Worm (Caenorhabditis elegans) whole organism, L2 larva: ENCODE data around the gene gcy-32.
A peak's percentile ranks its signal among the peaks of the same experiment; 100 is the strongest.

Source experiments
- C34F6.9 ChIP-seq: fragments of 150-350 bp; optimal IDR thresholded peaks from 2 replicates; lab custom pipeline; 2014; ENCODE audit warnings: missing biosample characterization, missing genetic modification characterization
- F13H6.1 ChIP-seq: sonication (generic microtip); optimal IDR thresholded peaks from 2 replicates; lab custom pipeline; 2016; ENCODE audit warnings: missing genetic modification characterization, missing compliant biosample characterization
- Y55F3AM.14 ChIP-seq: fragments of 200-800 bp; sonication (Bioruptor generic); optimal IDR thresholded peaks from 2 replicates; lab custom pipeline; 2018; ENCODE audit warnings: mild to moderate bottlenecking, missing genetic modification characterization, missing compliant biosample characterization
- alr-1 ChIP-seq: fragments of 150-350 bp; optimal IDR thresholded peaks from 2 replicates; lab custom pipeline; 2014; ENCODE audit warnings: missing biosample characterization, missing genetic modification characterization
- aly-2 ChIP-seq: fragments of 150-350 bp; optimal IDR thresholded peaks from 2 replicates; lab custom pipeline; 2014; ENCODE audit warnings: missing biosample characterization, missing genetic modification characterization
- blmp-1 ChIP-seq: sonication (generic microtip); optimal IDR thresholded peaks from 2 replicates; lab custom pipeline; 2017; ENCODE audit warnings: missing genetic modification characterization, mild to moderate bottlenecking, missing compliant biosample characterization, antibody characterized with exemption, moderate library complexity; ENCODE audit not compliant: insufficient read depth
- ceh-16 ChIP-seq: fragments of 150-350 bp; optimal IDR thresholded peaks from 2 replicates; lab custom pipeline; 2014; ENCODE audit warnings: missing biosample characterization, missing genetic modification characterization
- ceh-82 ChIP-seq: fragments of 150-350 bp; optimal IDR thresholded peaks from 2 replicates; lab custom pipeline; 2014; ENCODE audit warnings: missing biosample characterization, missing genetic modification characterization
- egl-27 ChIP-seq: sonication (generic microtip); optimal IDR thresholded peaks from 3 replicates; lab custom pipeline; 2017; ENCODE audit warnings: missing biosample characterization, missing genetic modification reagents, missing genetic modification characterization
- elt-3 ChIP-seq: sonication (generic microtip); optimal IDR thresholded peaks from 2 replicates; lab custom pipeline; 2017; ENCODE audit warnings: missing biosample characterization, missing genetic modification characterization
- lin-11 ChIP-seq: fragments of 150-350 bp; sonication (generic microtip); optimal IDR thresholded peaks from 2 replicates; lab custom pipeline; 2014; ENCODE audit warnings: missing biosample characterization, missing genetic modification characterization, inconsistent platforms, mixed read lengths
- lin-13 ChIP-seq: fragments of 150-350 bp; optimal IDR thresholded peaks from 2 replicates; lab custom pipeline; 2014; ENCODE audit warnings: missing biosample characterization, missing genetic modification reagents, missing genetic modification characterization
- lsy-2 ChIP-seq, 2 experiments: fragments of 150-350 bp in 1 of 2; sonication (generic microtip) in 1 of 2; optimal IDR thresholded peaks; 2 replicates each; lab custom pipeline; 2014 to 2017; ENCODE audit warnings: missing biosample characterization in 2 of 2, missing genetic modification characterization in 2 of 2
- mab-5 ChIP-seq: fragments of 150-350 bp; optimal IDR thresholded peaks from 2 replicates; lab custom pipeline; 2014; ENCODE audit warnings: missing biosample characterization, missing genetic modification characterization
- mbf-1 ChIP-seq: sonication (generic microtip); optimal IDR thresholded peaks from 2 replicates; lab custom pipeline; 2017; ENCODE audit warnings: missing biosample characterization, missing genetic modification characterization
- mdl-1 ChIP-seq, 2 experiments: fragments of 150-350 bp in 1 of 2; sonication (generic microtip) in 1 of 2; optimal IDR thresholded peaks; 2 replicates each; lab custom pipeline; 2017; ENCODE audit warnings: missing biosample characterization in 2 of 2, missing genetic modification characterization in 2 of 2
- nhr-10 ChIP-seq: sonication (generic microtip); optimal IDR thresholded peaks from 2 replicates; lab custom pipeline; 2017; ENCODE audit warnings: missing biosample characterization, missing genetic modification characterization
- nhr-11 ChIP-seq: fragments of 150-350 bp; optimal IDR thresholded peaks from 2 replicates; lab custom pipeline; 2014; ENCODE audit warnings: missing biosample characterization, missing genetic modification characterization
- nhr-12 ChIP-seq: fragments of 150-350 bp; optimal IDR thresholded peaks from 2 replicates; lab custom pipeline; 2014; ENCODE audit warnings: missing biosample characterization, missing genetic modification characterization
- nhr-129 ChIP-seq: fragments of 150-350 bp; optimal IDR thresholded peaks from 2 replicates; lab custom pipeline; 2014; ENCODE audit warnings: missing biosample characterization, missing genetic modification characterization
- nhr-21 ChIP-seq: fragments of 150-350 bp; optimal IDR thresholded peaks from 2 replicates; lab custom pipeline; 2014; ENCODE audit warnings: missing biosample characterization, missing genetic modification characterization
- nhr-23 ChIP-seq: fragments of 150-350 bp; optimal IDR thresholded peaks from 2 replicates; lab custom pipeline; 2014; ENCODE audit warnings: missing biosample characterization, missing genetic modification reagents, missing genetic modification characterization
- nhr-237 ChIP-seq: fragments of 150-350 bp; optimal IDR thresholded peaks from 2 replicates; lab custom pipeline; 2014; ENCODE audit warnings: missing biosample characterization, missing genetic modification characterization
- nhr-25 ChIP-seq: fragments of 150-350 bp; sonication (generic microtip); optimal IDR thresholded peaks from 3 replicates; lab custom pipeline; 2014; ENCODE audit warnings: missing biosample characterization, missing genetic modification characterization
- nhr-6 ChIP-seq: fragments of 150-350 bp; optimal IDR thresholded peaks from 2 replicates; lab custom pipeline; 2014; ENCODE audit warnings: missing biosample characterization, missing genetic modification characterization
- nhr-77 ChIP-seq: fragments of 150-350 bp; optimal IDR thresholded peaks from 2 replicates; lab custom pipeline; 2014; ENCODE audit warnings: missing biosample characterization, missing genetic modification characterization
- skn-1 ChIP-seq: sonication (generic microtip); optimal IDR thresholded peaks from 2 replicates; lab custom pipeline; 2017; ENCODE audit warnings: missing biosample characterization, missing genetic modification characterization
- sma-3 ChIP-seq: sonication (generic microtip); optimal IDR thresholded peaks from 2 replicates; lab custom pipeline; 2016; ENCODE audit warnings: missing genetic modification reagents, missing genetic modification characterization, missing compliant biosample characterization
- sma-9 ChIP-seq, 2 experiments: fragments of 150-350 bp in 1 of 2; sonication (generic microtip) in 1 of 2; optimal IDR thresholded peaks; 2 replicates each; lab custom pipeline; 2014 to 2016; ENCODE audit warnings: missing genetic modification characterization in 2 of 2, mild to moderate bottlenecking in 1 of 2, missing biosample characterization in 1 of 2, missing compliant biosample characterization in 1 of 2, missing genetic modification reagents in 1 of 2, moderate library complexity in 1 of 2
- snpc-4 ChIP-seq: fragments of 150-350 bp; optimal IDR thresholded peaks from 2 replicates; lab custom pipeline; 2014; ENCODE audit warnings: missing biosample characterization, missing genetic modification characterization
- unc-55 ChIP-seq: fragments of 150-350 bp; sonication (generic microtip); optimal IDR thresholded peaks from 3 replicates; lab custom pipeline; 2014; ENCODE audit warnings: missing biosample characterization, missing genetic modification reagents, missing genetic modification characterization
- unc-62 ChIP-seq: fragments of 150-350 bp; optimal IDR thresholded peaks from 2 replicates; lab custom pipeline; 2014; ENCODE audit warnings: missing biosample characterization, missing genetic modification reagents, missing genetic modification characterization
- zag-1 ChIP-seq: fragments of 150-350 bp; optimal IDR thresholded peaks from 2 replicates; lab custom pipeline; 2014; ENCODE audit warnings: missing biosample characterization, missing genetic modification characterization
- ztf-1 ChIP-seq: fragments of 200-800 bp; sonication (Bioruptor generic); conservative IDR thresholded peaks from 2 replicates; pipeline ENCODE4 v1.3.6; 2022; ENCODE audit warnings: missing genetic modification characterization, missing compliant biosample characterization
- ztf-4 ChIP-seq: fragments of 150-350 bp; optimal IDR thresholded peaks from 2 replicates; lab custom pipeline; 2014; ENCODE audit warnings: missing biosample characterization, missing genetic modification characterization

gcy-32 gene

ce11 chrV:13891489-13891888 lies 23.8 kb downstream of the gcy-32 start:
- TF ChIP-seq nhr-237 (tag; lab: Kevin White, UChicago) (no peak), F13H6.1 (tag; lab: Kevin White, UChicago) (no peak), elt-3 (no peak), nhr-21 (peak; percentile 12), lin-11 (tag; lab: Kevin White, UChicago) (no peak), unc-55 (GFP tag; lab: Kevin White, UChicago) (no peak), nhr-129 (tag; lab: Kevin White, UChicago) (no peak), Y55F3AM.14 (GFP tag; lab: Kevin White, UChicago) (no peak), sma-9 (GFP tag; optimal IDR thresholded peaks at IDR 0.05; lab: Kevin White, UChicago) (peak; percentile 1), sma-9 (tag; optimal IDR thresholded peaks at IDR 0.05; lab: Kevin White, UChicago) (no peak), nhr-77 (no peak), snpc-4 (tag; lab: Kevin White, UChicago) (no peak), nhr-25 (no peak), skn-1 (no peak), ztf-4 (tag; lab: Kevin White, UChicago) (no peak), mab-5 (tag; lab: Kevin White, UChicago) (no peak), nhr-6 (tag; lab: Kevin White, UChicago) (no peak), C34F6.9 (tag; lab: Kevin White, UChicago) (no peak)

ce11 chrV:13890473-13890872 lies 24.8 kb downstream of the gcy-32 start, which contains the start of gene lbp-8:
TSS of gene lbp-8 (plus strand) at chrV:13890773.
- TF ChIP-seq sma-9 (GFP tag; optimal IDR thresholded peaks at IDR 0.05; lab: Kevin White, UChicago) (no peak), sma-9 (tag; optimal IDR thresholded peaks at IDR 0.05; lab: Kevin White, UChicago) (no peak), nhr-25 (no peak), aly-2 (tag; lab: Kevin White, UChicago) (no peak), mbf-1 (tag; lab: Kevin White, UChicago) (no peak), nhr-23 (no peak), mdl-1 (tag; optimal IDR thresholded peaks at IDR 0.05; lab: Kevin White, UChicago) (no peak), ceh-16 (tag; lab: Kevin White, UChicago) (no peak), ceh-82 (tag; lab: Kevin White, UChicago) (no peak), nhr-12 (tag; lab: Kevin White, UChicago) (no peak), lin-13 (GFP tag; lab: Kevin White, UChicago) (no peak), skn-1 (no peak), zag-1 (tag; lab: Kevin White, UChicago) (no peak), sma-3 (GFP tag; lab: Kevin White, UChicago) (no peak), unc-62 (GFP tag; lab: Kevin White, UChicago) (no peak), lsy-2 (tag; optimal IDR thresholded peaks at IDR 0.05; lab: Kevin White, UChicago) (no peak), F13H6.1 (tag; lab: Kevin White, UChicago) (no peak)

ce11 chrV:13889516-13889915 lies 25.8 kb downstream of the gcy-32 start, which contains the start of gene spp-12:
TSS of gene spp-12 (plus strand) at chrV:13889816.
- TF ChIP-seq ceh-16 (tag; lab: Kevin White, UChicago) (no peak), lin-13 (GFP tag; lab: Kevin White, UChicago) (no peak), Y55F3AM.14 (GFP tag; lab: Kevin White, UChicago) (no peak), alr-1 (no peak), blmp-1 (tag; lab: Kevin White, UChicago) (no peak), ztf-1 (GFP tag; lab: Robert Waterston, UW) (no peak), nhr-10 (tag; lab: Kevin White, UChicago) (no peak), lsy-2 (tag; optimal IDR thresholded peaks at IDR 0.05; lab: Kevin White, UChicago) (no peak), skn-1 (no peak), nhr-11 (tag; lab: Kevin White, UChicago) (no peak), unc-55 (GFP tag; lab: Kevin White, UChicago) (no peak), mbf-1 (tag; lab: Kevin White, UChicago) (no peak), egl-27 (no peak)

- TF ChIP-seq snpc-4 (tag; lab: Kevin White, UChicago): no peak
- TF ChIP-seq, all 48 proteins: peak for 0
Measured at ce11 chrV:13887358-13887757, 27.9 kb downstream of the gcy-32 start, which contains the start of gene srsx-19. TSS of gene srsx-19 (plus strand) at chrV:13887658.
